Fruit fly (Drosophila melanogaster) whole organism, embryonic: ENCODE data around the gene CG14668.

Source experiments
- Aef1 ChIP-seq: fragments of 200-800 bp; sonication (Bioruptor generic); IDR thresholded peaks from 3 replicates; pipeline ENCODE4 v1.3.6; 2022; ENCODE audit warnings: missing biosample characterization, missing genetic modification characterization
- Awh ChIP-seq: fragments of 200-800 bp; sonication (Bioruptor generic); IDR thresholded peaks from 2 replicates; pipeline ENCODE4, ENCODE4 v1.3.6; 2022; ENCODE audit warnings: missing biosample characterization, missing genetic modification characterization
- B-H1 ChIP-seq: fragments of 200-800 bp; sonication (Bioruptor generic); IDR thresholded peaks from 3 replicates; pipeline ENCODE4 v1.3.6; 2022; ENCODE audit warnings: missing biosample characterization, missing genetic modification characterization
- BtbVII ChIP-seq: fragments of 200-800 bp; sonication (Bioruptor generic); optimal IDR thresholded peaks from 3 replicates; lab custom pipeline; 2017; ENCODE audit warnings: missing biosample characterization, mild to moderate bottlenecking, missing genetic modification characterization
- CG1024 ChIP-seq: fragments of 200-800 bp; sonication (Bioruptor generic); IDR thresholded peaks from 2 replicates; pipeline ENCODE4 v1.3.6; 2022; ENCODE audit warnings: missing biosample characterization, missing genetic modification characterization
- CG10267 ChIP-seq: fragments of 200-800 bp; sonication (Bioruptor generic); optimal IDR thresholded peaks from 2 replicates; lab custom pipeline; 2018; ENCODE audit warnings: missing biosample characterization, mild to moderate bottlenecking, missing genetic modification characterization, moderate library complexity
- CG10431 ChIP-seq: fragments of 200-800 bp; sonication (Bioruptor generic); optimal IDR thresholded peaks from 3 replicates; lab custom pipeline; 2018; ENCODE audit warnings: missing biosample characterization, mild to moderate bottlenecking, missing genetic modification characterization
- CG14014 ChIP-seq: fragments of 200-800 bp; sonication (Bioruptor generic); IDR thresholded peaks from 2 replicates; pipeline ENCODE4 v1.3.6; 2022; ENCODE audit warnings: missing biosample characterization, missing genetic modification characterization
- CG17612 ChIP-seq: fragments of 200-800 bp; sonication (Bioruptor generic); IDR thresholded peaks from 2 replicates; pipeline ENCODE4 v1.3.6; 2022; ENCODE audit warnings: missing biosample characterization, missing genetic modification characterization
- CG17829 ChIP-seq: fragments of 200-800 bp; optimal IDR thresholded peaks from 2 replicates; lab custom pipeline; 2019; ENCODE audit warnings: missing biosample characterization, mild to moderate bottlenecking, missing genetic modification characterization, moderate library complexity
- CG18619 ChIP-seq: fragments of 200-800 bp; sonication (Bioruptor generic); optimal IDR thresholded peaks from 3 replicates; lab custom pipeline; 2017; ENCODE audit warnings: missing biosample characterization, mild to moderate bottlenecking, missing genetic modification characterization
- CG2199 ChIP-seq: fragments of 200-800 bp; sonication (Bioruptor generic); IDR thresholded peaks from 3 replicates; pipeline ENCODE4 v1.3.6; 2022; ENCODE audit warnings: missing biosample characterization, missing genetic modification characterization
- CG30403 ChIP-seq: fragments of 200-800 bp; sonication (Bioruptor generic); optimal IDR thresholded peaks from 3 replicates; lab custom pipeline; 2016; ENCODE audit warnings: missing biosample characterization, missing genetic modification characterization
- CG3407 ChIP-seq: fragments of 200-800 bp; sonication (Bioruptor generic); optimal IDR thresholded peaks from 2 replicates; lab custom pipeline; 2018; ENCODE audit warnings: missing biosample characterization, mild to moderate bottlenecking, missing genetic modification characterization
- CG34422 ChIP-seq: fragments of 200-800 bp; sonication (Bioruptor generic); IDR thresholded peaks from 3 replicates; pipeline ENCODE4 v1.3.6; 2022; ENCODE audit warnings: missing biosample characterization, missing genetic modification characterization
- CG3838 ChIP-seq: fragments of 200-800 bp; sonication (Bioruptor generic); optimal IDR thresholded peaks from 3 replicates; lab custom pipeline; 2016; ENCODE audit warnings: missing biosample characterization, missing genetic modification characterization
- CG4707 ChIP-seq: fragments of 200-800 bp; sonication (Bioruptor generic); optimal IDR thresholded peaks from 2 replicates; lab custom pipeline; 2018; ENCODE audit warnings: missing biosample characterization, mild to moderate bottlenecking, missing genetic modification characterization, moderate library complexity
- CG8290 ChIP-seq, 3 experiments: fragments of 200-800 bp; sonication (Bioruptor generic); optimal IDR thresholded peaks; 2 replicates each; lab custom pipeline; 2016 to 2019; ENCODE audit warnings: missing biosample characterization in 3 of 3, missing genetic modification characterization in 3 of 3, mild to moderate bottlenecking in 2 of 3, moderate library complexity in 1 of 3
- CG8478 ChIP-seq: fragments of >200 bp; optimal IDR thresholded peaks from 2 replicates; lab custom pipeline; 2018
- Camta ChIP-seq: fragments of 200-800 bp; sonication (Bioruptor generic); optimal IDR thresholded peaks from 2 replicates; lab custom pipeline; 2016; ENCODE audit warnings: missing biosample characterization, missing genetic modification characterization
- Dad ChIP-seq: fragments of 200-800 bp; sonication (Bioruptor generic); optimal IDR thresholded peaks from 3 replicates; lab custom pipeline; 2016; ENCODE audit warnings: missing biosample characterization, missing genetic modification characterization
- Dfd ChIP-seq, 2 experiments: fragments of >200 bp; optimal IDR thresholded peaks; 2 replicates each; lab custom pipeline; 2017; ENCODE audit warnings: missing biosample characterization in 2 of 2, missing genetic modification characterization in 2 of 2
- Drgx ChIP-seq: fragments of 200-800 bp; sonication (Bioruptor generic); IDR thresholded peaks from 2 replicates; pipeline ENCODE4 v1.3.6; 2022; ENCODE audit warnings: missing biosample characterization, missing genetic modification characterization
- Elba2 ChIP-seq: fragments of 200-800 bp; sonication (Bioruptor generic); optimal IDR thresholded peaks from 3 replicates; lab custom pipeline; 2016; ENCODE audit warnings: missing biosample characterization, missing genetic modification characterization
- Fer1 ChIP-seq: fragments of 200-800 bp; sonication (Bioruptor generic); optimal IDR thresholded peaks from 2 replicates; lab custom pipeline; 2017; ENCODE audit warnings: missing biosample characterization, mild to moderate bottlenecking, missing genetic modification characterization
- HmgZ ChIP-seq: fragments of 200-800 bp; sonication (Bioruptor generic); optimal IDR thresholded peaks from 2 replicates; lab custom pipeline; 2018; ENCODE audit warnings: missing biosample characterization, mild to moderate bottlenecking, missing genetic modification characterization
- Ravus ChIP-seq: fragments of 200-800 bp; sonication (Bioruptor generic); IDR thresholded peaks from 2 replicates; pipeline ENCODE4 v1.3.6; 2022; ENCODE audit warnings: missing biosample characterization, missing genetic modification characterization
- Side ChIP-seq: fragments of 200-800 bp; sonication (Bioruptor generic); optimal IDR thresholded peaks from 2 replicates; lab custom pipeline; 2016; ENCODE audit warnings: missing biosample characterization, missing genetic modification characterization
- Sin3A ChIP-seq: fragments of >200 bp; optimal IDR thresholded peaks from 2 replicates; lab custom pipeline; 2018
- Six4 ChIP-seq: fragments of 200-800 bp; sonication (Bioruptor generic); optimal IDR thresholded peaks from 2 replicates; lab custom pipeline; 2016; ENCODE audit warnings: missing biosample characterization, missing genetic modification characterization
- Usf ChIP-seq: fragments of 200-800 bp; sonication (Bioruptor generic); optimal IDR thresholded peaks from 2 replicates; lab custom pipeline; 2017; ENCODE audit warnings: missing genotype, missing biosample characterization, missing genetic modification characterization
- ato ChIP-seq: fragments of 200-800 bp; sonication (Bioruptor generic); IDR thresholded peaks from 2 replicates; pipeline ENCODE4 v1.3.6; 2022; ENCODE audit warnings: missing biosample characterization, missing genetic modification characterization; ENCODE audit not compliant: partially characterized antibody
- bbx ChIP-seq: fragments of 200-800 bp; sonication (Bioruptor generic); IDR thresholded peaks from 2 replicates; pipeline ENCODE4 v1.3.6; 2022; ENCODE audit warnings: missing biosample characterization, missing genetic modification characterization; ENCODE audit not compliant: partially characterized antibody
- bigmax ChIP-seq: fragments of 200-800 bp; sonication (Bioruptor generic); optimal IDR thresholded peaks from 2 replicates; lab custom pipeline; 2018; ENCODE audit warnings: missing biosample characterization, mild to moderate bottlenecking, missing genetic modification characterization
- btn ChIP-seq: fragments of 200-800 bp; sonication (Bioruptor generic); optimal IDR thresholded peaks from 2 replicates; lab custom pipeline; 2016; ENCODE audit warnings: missing biosample characterization, missing genetic modification characterization
- cas ChIP-seq: fragments of 200-800 bp; sonication (Bioruptor generic); IDR thresholded peaks from 2 replicates; pipeline ENCODE4 v1.3.6; 2022; ENCODE audit warnings: missing biosample characterization, missing genetic modification characterization
- chm ChIP-seq: fragments of 200-800 bp; sonication (Bioruptor generic); IDR thresholded peaks from 2 replicates; pipeline ENCODE4 v1.3.6; 2022; ENCODE audit warnings: missing biosample characterization, missing genetic modification characterization
- dysf ChIP-seq: fragments of 200-800 bp; sonication (Bioruptor generic); IDR thresholded peaks from 3 replicates; pipeline ENCODE4 v1.3.6; 2022; ENCODE audit warnings: missing biosample characterization, missing genetic modification characterization
- ewg ChIP-seq: fragments of 200-800 bp; sonication (Bioruptor generic); optimal IDR thresholded peaks from 3 replicates; lab custom pipeline; 2017; ENCODE audit warnings: mild to moderate bottlenecking, missing biosample characterization, missing genetic modification reagents, missing genetic modification characterization
- gce ChIP-seq: fragments of 200-800 bp; sonication (Bioruptor generic); IDR thresholded peaks from 3 replicates; pipeline ENCODE4 v1.3.6; 2022; ENCODE audit warnings: missing biosample characterization, missing genetic modification characterization
- gro ChIP-seq: fragments of 200-800 bp; sonication (Bioruptor generic); optimal IDR thresholded peaks from 2 replicates; lab custom pipeline; 2016; ENCODE audit warnings: missing biosample characterization, missing genetic modification characterization
- kni ChIP-seq: fragments of 200-800 bp; sonication (Bioruptor generic); optimal IDR thresholded peaks from 3 replicates; lab custom pipeline; 2017; ENCODE audit warnings: mild to moderate bottlenecking, missing biosample characterization, missing genetic modification reagents, missing genetic modification characterization
- pita ChIP-seq: fragments of 200-800 bp; sonication (Bioruptor generic); optimal IDR thresholded peaks from 2 replicates; lab custom pipeline; 2017; ENCODE audit warnings: missing biosample characterization, mild to moderate bottlenecking, missing genetic modification characterization
- ranshi ChIP-seq: fragments of 200-800 bp; sonication (Bioruptor generic); IDR thresholded peaks from 2 replicates; pipeline ENCODE4 v1.3.6; 2022; ENCODE audit warnings: missing biosample characterization, missing genetic modification characterization
- shn ChIP-seq: fragments of 200-800 bp; sonication (Bioruptor generic); optimal IDR thresholded peaks from 3 replicates; lab custom pipeline; 2016; ENCODE audit warnings: missing biosample characterization, missing genetic modification characterization
- sqz ChIP-seq: fragments of 200-800 bp; sonication (Bioruptor generic); optimal IDR thresholded peaks from 3 replicates; lab custom pipeline; 2018; ENCODE audit warnings: missing biosample characterization, mild to moderate bottlenecking, missing genetic modification characterization
- stwl ChIP-seq: fragments of 200-800 bp; sonication (Bioruptor generic); optimal IDR thresholded peaks from 3 replicates; lab custom pipeline; 2018; ENCODE audit warnings: missing biosample characterization, mild to moderate bottlenecking, missing genetic modification characterization, moderate library complexity
- sug ChIP-seq: fragments of 200-800 bp; optimal IDR thresholded peaks from 2 replicates; lab custom pipeline; 2019; ENCODE audit warnings: missing biosample characterization, mild to moderate bottlenecking, missing genetic modification characterization, moderate library complexity
- trem ChIP-seq: fragments of 200-800 bp; optimal IDR thresholded peaks from 3 replicates; lab custom pipeline; 2019; ENCODE audit warnings: missing biosample characterization, mild to moderate bottlenecking, missing genetic modification characterization, moderate library complexity
- tup ChIP-seq: fragments of 200-800 bp; sonication (Bioruptor generic); optimal IDR thresholded peaks from 2 replicates; lab custom pipeline; 2016; ENCODE audit warnings: missing biosample characterization, mild to moderate bottlenecking, missing genetic modification characterization, moderate library complexity

The CG14668 gene

dm6 chr3R:5367512-5368169 lies 19.8 kb downstream of the CG14668 start (continued):
- TF ChIP-seq stwl (tag; lab: Kevin White, UChicago), result no peak
- peak; percentile 4; the same call in 1 of the 2 replicates for TF ChIP-seq ranshi (GFP tag; lab: Robert Waterston, UW)
- no peak for TF ChIP-seq ato
- TF ChIP-seq CG1024 (GFP tag; lab: Robert Waterston, UW), result no peak
- 0 out of 2 replicates have a peak, but pooled peaks have one; percentile 28 for TF ChIP-seq Awh (GFP tag; lab: Robert Waterston, UW)
- no peak for TF ChIP-seq shn (GFP tag; lab: Kevin White, UChicago)
- TF ChIP-seq CG17829, result peak; percentile 19
- TF ChIP-seq bigmax, result no peak
- TF ChIP-seq Dad (GFP tag; lab: Kevin White, UChicago), result no peak
- no peak for TF ChIP-seq CG8478
- TF ChIP-seq CG30403 (GFP tag; lab: Kevin White, UChicago), result no peak
- no peak for TF ChIP-seq CG18619
- TF ChIP-seq kni, result peak; percentile 83
- no peak for TF ChIP-seq CG17612 (GFP tag; lab: Robert Waterston, UW)
- peak; percentile 66 for TF ChIP-seq chm (GFP tag; lab: Robert Waterston, UW)
- peak; percentile 74; the same call in 2 of the 3 replicates for TF ChIP-seq CG34422 (GFP tag; lab: Robert Waterston, UW)
- no peak for TF ChIP-seq CG10267 (tag; lab: Kevin White, UChicago)
- no peak for TF ChIP-seq trem (tag; lab: Kevin White, UChicago)
- TF ChIP-seq Six4 (GFP tag; lab: Kevin White, UChicago), result no peak
- TF ChIP-seq tup (GFP tag; lab: Kevin White, UChicago), result no peak
- TF ChIP-seq CG8290 (GFP tag; optimal IDR thresholded peaks at IDR 0.05; lab: Kevin White, UChicago), result no peak
- peak in 1 of 2 experiments; percentile 82 for TF ChIP-seq CG8290 (tag; optimal IDR thresholded peaks at IDR 0.05; lab: Kevin White, UChicago)
- TF ChIP-seq btn (GFP tag; lab: Kevin White, UChicago), result no peak
- no peak for TF ChIP-seq Side
- TF ChIP-seq HmgZ, result peak; percentile 0
- TF ChIP-seq sqz (GFP tag; lab: Kevin White, UChicago), result peak; percentile 13
- peak; percentile 35; the same call in 1 of the 2 replicates for TF ChIP-seq CG14014 (GFP tag; lab: Robert Waterston, UW)
- no peak for TF ChIP-seq gro (GFP tag; lab: Kevin White, UChicago)
- TF ChIP-seq BtbVII (GFP tag; lab: Kevin White, UChicago), result no peak
- TF ChIP-seq CG3838, result no peak
- TF ChIP-seq Dfd (GFP tag; optimal IDR thresholded peaks at IDR 0.05; lab: Kevin White, UChicago), result no peak
- peak; percentile 66 for TF ChIP-seq sug (tag; lab: Kevin White, UChicago)
- TF ChIP-seq CG2199 (GFP tag; lab: Robert Waterston, UW), result peak; percentile 29; the same call in 1 of the 3 replicates
- peak; percentile 56; the same call in 2 of the 3 replicates for TF ChIP-seq Aef1 (GFP tag; lab: Robert Waterston, UW)
- TF ChIP-seq Usf, result no peak
- TF ChIP-seq CG10431 (GFP tag; lab: Kevin White, UChicago), result peak; percentile 8
- 0 out of 3 replicates have a peak, but pooled peaks have one; percentile 33 for TF ChIP-seq gce (GFP tag; lab: Robert Waterston, UW)
- no peak for TF ChIP-seq CG4707 (GFP tag; lab: Kevin White, UChicago)
- TF ChIP-seq bbx (GFP tag; lab: Robert Waterston, UW), result peak; percentile 44; the same call in 1 of the 2 replicates
- 0 out of 3 replicates have a peak, but pooled peaks have one; percentile 12 for TF ChIP-seq dysf (GFP tag; lab: Robert Waterston, UW)
- TF ChIP-seq Sin3A (lab: Kevin White, UChicago), result no peak
- peak; percentile 12 for TF ChIP-seq CG3407
- peak; percentile 58 for TF ChIP-seq Fer1 (GFP tag; lab: Kevin White, UChicago)
- no peak; the same call in 2 of the 3 replicates for TF ChIP-seq B-H1 (GFP tag; lab: Robert Waterston, UW)
- no peak for TF ChIP-seq pita (GFP tag; lab: Kevin White, UChicago)
- TF ChIP-seq ewg (GFP tag; lab: Kevin White, UChicago), result no peak
- TF ChIP-seq Drgx (GFP tag; lab: Robert Waterston, UW), result peak; percentile 24; the same call in 1 of the 2 replicates
- no peak for TF ChIP-seq Camta (GFP tag; lab: Kevin White, UChicago)
- no peak for TF ChIP-seq Ravus (GFP tag; lab: Robert Waterston, UW)
- TF ChIP-seq cas (GFP tag; lab: Robert Waterston, UW), result 0 out of 2 replicates have a peak, but pooled peaks have one; percentile 7
- TF ChIP-seq Elba2, result peak; percentile 84
